Fruit fly (Drosophila melanogaster): ENCODE data around the gene Set8.

DNA sequence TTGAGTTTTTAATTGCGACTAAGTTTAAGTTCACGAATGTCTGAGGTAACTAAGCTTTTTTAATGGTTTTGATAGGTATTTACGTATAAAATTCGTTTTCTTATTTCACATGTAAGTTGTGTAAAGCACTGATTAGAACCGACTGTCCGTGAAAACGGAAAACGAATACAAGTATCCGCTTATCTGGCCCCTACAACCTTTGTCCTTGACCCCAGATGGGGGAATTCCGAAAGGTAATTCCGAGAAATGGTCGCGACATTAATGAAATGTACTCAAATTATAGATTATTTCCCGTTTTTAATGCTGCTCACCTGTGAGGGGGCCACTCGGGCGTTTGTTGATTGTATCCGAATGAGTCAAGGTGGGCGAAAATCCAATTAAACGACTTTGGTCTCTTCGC lies 51.0 kb downstream of the Set8 start:
- TF ChIP-seq CG14711 (tag; optimal IDR thresholded peaks at IDR 0.05) (no peak), pad (GFP tag; optimal IDR thresholded peaks at IDR 0.05) (no peak), cic (GFP tag; optimal IDR thresholded peaks at IDR 0.05) (no peak)

Data from whole organism, adult.